Worm (Caenorhabditis elegans): ENCODE results near the gene srj-10.

DNA sequence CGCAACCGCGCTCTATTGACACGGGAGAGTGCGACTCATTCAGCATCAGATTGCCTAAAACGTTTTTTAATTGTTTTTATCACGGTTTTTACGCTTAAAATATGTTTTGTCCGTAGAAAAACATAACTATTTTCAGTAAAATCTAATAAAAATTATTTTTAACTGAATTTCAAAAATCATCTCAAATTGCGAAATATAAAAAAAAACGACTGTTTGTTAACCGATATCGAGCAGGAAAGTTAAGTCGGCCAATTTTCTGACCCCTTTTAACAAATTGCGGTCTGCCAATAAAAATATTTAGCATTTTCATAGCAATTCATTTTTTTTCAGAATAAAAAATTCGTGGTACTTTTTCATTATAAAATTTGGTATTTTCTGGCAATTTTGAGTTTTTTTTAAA is 46.7 kb upstream of the srj-10 start:
- TF ChIP-seq unc-39 (tag; optimal IDR thresholded peaks at IDR 0.05) (no peak), nhr-6 (tag; optimal IDR thresholded peaks at IDR 0.05) (no peak), zag-1 (tag; optimal IDR thresholded peaks at IDR 0.05) (no peak), nhr-25 (tag; optimal IDR thresholded peaks at IDR 0.05) (no peak), ztf-11 (tag; optimal IDR thresholded peaks at IDR 0.05) (no peak), snpc-4 (tag; optimal IDR thresholded peaks at IDR 0.05) (no peak), unc-55 (GFP tag; optimal IDR thresholded peaks at IDR 0.05) (no peak), ceh-82 (tag; optimal IDR thresholded peaks at IDR 0.05) (no peak), ama-1 (optimal IDR thresholded peaks at IDR 0.05) (no peak), lin-11 (tag; optimal IDR thresholded peaks at IDR 0.05) (no peak), lin-13 (GFP tag; optimal IDR thresholded peaks at IDR 0.05) (no peak), aly-2 (tag; optimal IDR thresholded peaks at IDR 0.05) (no peak)

Data from whole organism, L2 larva.